Fruit fly (Drosophila melanogaster) whole organism, wandering third instar larva: Measurements from ENCODE around the gene CG43935.
A peak's percentile ranks its signal among the peaks of the same experiment; 100 is the strongest.

Experiments
- CG32264 ChIP-seq: fragments of 200-800 bp; sonication (Bioruptor generic); optimal IDR thresholded peaks from 2 replicates; lab custom pipeline; 2016; ENCODE audit warnings: missing biosample characterization, missing genetic modification characterization
- CG9705 ChIP-seq: fragments of 200-800 bp; sonication (Bioruptor generic); optimal IDR thresholded peaks from 2 replicates; lab custom pipeline; 2018; ENCODE audit warnings: missing biosample characterization, mild to moderate bottlenecking, missing genetic modification characterization
- CrebA ChIP-seq: fragments of 200-800 bp; sonication (Bioruptor generic); optimal IDR thresholded peaks from 2 replicates; lab custom pipeline; 2016; ENCODE audit warnings: missing biosample characterization, mild to moderate bottlenecking, missing genetic modification characterization, borderline replicate concordance
- Dfd ChIP-seq: fragments of >200 bp; optimal IDR thresholded peaks from 2 replicates; lab custom pipeline; 2017; ENCODE audit warnings: missing biosample characterization, missing genetic modification characterization
- Dif ChIP-seq: fragments of 200-275, 200-300 bp; sonication (Bioruptor generic); optimal IDR thresholded peaks from 2 replicates; lab custom pipeline; 2018; ENCODE audit warnings: missing biosample characterization, missing genetic modification characterization; ENCODE audit not compliant: partially characterized antibody
- GATAd ChIP-seq: sonication (Bioruptor generic); optimal IDR thresholded peaks from 2 replicates; lab custom pipeline; 2016; ENCODE audit warnings: missing biosample characterization, missing genetic modification characterization
- Hr78 ChIP-seq: fragments of >200 bp; optimal IDR thresholded peaks from 2 replicates; lab custom pipeline; 2017; ENCODE audit warnings: missing biosample characterization, missing genetic modification characterization
- Hr83 ChIP-seq: fragments of 200-300 bp; sonication (Bioruptor generic); optimal IDR thresholded peaks from 2 replicates; lab custom pipeline; 2016; ENCODE audit warnings: missing biosample characterization, mild to moderate bottlenecking, missing genetic modification characterization, moderate library complexity; ENCODE audit not compliant: poor library complexity, severe bottlenecking
- Jra ChIP-seq: sonication (Bioruptor generic); optimal IDR thresholded peaks from 2 replicates; lab custom pipeline; 2016; ENCODE audit warnings: missing biosample characterization, missing genetic modification characterization
- Mio ChIP-seq: sonication (Bioruptor generic); optimal IDR thresholded peaks from 2 replicates; lab custom pipeline; 2016; ENCODE audit warnings: missing biosample characterization, missing genetic modification characterization
- Myc ChIP-seq: fragments of >200 bp; optimal IDR thresholded peaks from 2 replicates; lab custom pipeline; 2017
- N ChIP-seq: fragments of >200 bp; optimal IDR thresholded peaks from 2 replicates; lab custom pipeline; 2018; ENCODE audit warnings: missing biosample characterization, missing external identifiers, missing genetic modification characterization
- OdsH ChIP-seq: fragments of 200-800 bp; sonication (Bioruptor generic); optimal IDR thresholded peaks from 2 replicates; lab custom pipeline; 2016; ENCODE audit warnings: missing biosample characterization, mild to moderate bottlenecking, missing genetic modification characterization
- Rel ChIP-seq, 2 experiments: fragments of 200-800 bp; sonication (Bioruptor generic) in 1 of 2; optimal IDR thresholded peaks; 2 replicates in 1 of 2; 3 replicates in 1 of 2; lab custom pipeline; 2016 to 2019; ENCODE audit warnings: mild to moderate bottlenecking in 2 of 2, missing biosample characterization in 2 of 2, missing genetic modification characterization in 2 of 2, moderate library complexity in 1 of 2
- Sp1 ChIP-seq: fragments of 200-800 bp; sonication (Bioruptor generic); optimal IDR thresholded peaks from 3 replicates; lab custom pipeline; 2019; ENCODE audit warnings: missing biosample characterization, mild to moderate bottlenecking, missing genetic modification characterization, moderate library complexity
- br ChIP-seq: fragments of 200-800 bp; sonication (Bioruptor generic); optimal IDR thresholded peaks from 2 replicates; lab custom pipeline; 2016; ENCODE audit warnings: missing biosample characterization, missing genetic modification characterization
- brk ChIP-seq: fragments of 200-800 bp; sonication (Bioruptor generic); optimal IDR thresholded peaks from 2 replicates; lab custom pipeline; 2016; ENCODE audit warnings: missing biosample characterization, mild to moderate bottlenecking, missing genetic modification characterization
- dmrt93B ChIP-seq: fragments of 200-800 bp; sonication (Bioruptor generic); optimal IDR thresholded peaks from 2 replicates; lab custom pipeline; 2018; ENCODE audit warnings: missing biosample characterization, mild to moderate bottlenecking, missing genetic modification characterization
- dsf ChIP-seq: sonication (Bioruptor generic); optimal IDR thresholded peaks from 2 replicates; lab custom pipeline; 2016; ENCODE audit warnings: missing biosample characterization, missing genetic modification characterization, borderline replicate concordance
- foxo ChIP-seq, 2 experiments: fragments of 200-800 bp; sonication (Bioruptor generic); optimal IDR thresholded peaks; 2 replicates in 1 of 2; 3 replicates in 1 of 2; lab custom pipeline; 2016 to 2017; ENCODE audit warnings: missing biosample characterization in 2 of 2, missing genetic modification characterization in 2 of 2
- fru ChIP-seq: fragments of 200-800 bp; sonication (Bioruptor generic); optimal IDR thresholded peaks from 3 replicates; lab custom pipeline; 2016; ENCODE audit warnings: missing biosample characterization, mild to moderate bottlenecking, missing genetic modification characterization
- h ChIP-seq: fragments of 200-800 bp; sonication (Bioruptor generic); optimal IDR thresholded peaks from 3 replicates; lab custom pipeline; 2016; ENCODE audit warnings: missing biosample characterization, mild to moderate bottlenecking, missing genetic modification characterization
- jim ChIP-seq: fragments of 175-275, 200-325 bp; sonication (Bioruptor generic); optimal IDR thresholded peaks from 2 replicates; lab custom pipeline; 2016; ENCODE audit warnings: missing biosample characterization, mild to moderate bottlenecking, missing genetic modification characterization
- lola ChIP-seq: fragments of >200 bp; optimal IDR thresholded peaks from 2 replicates; lab custom pipeline; 2017; ENCODE audit warnings: missing biosample characterization, missing genetic modification characterization
- pan ChIP-seq: fragments of >200 bp; optimal IDR thresholded peaks from 2 replicates; lab custom pipeline; 2017
- rgr ChIP-seq: fragments of 200-800 bp; sonication (Bioruptor generic); optimal IDR thresholded peaks from 3 replicates; lab custom pipeline; 2016; ENCODE audit warnings: missing biosample characterization, mild to moderate bottlenecking, missing genetic modification characterization
- sage ChIP-seq: fragments of 200-800 bp; sonication (Bioruptor generic); optimal IDR thresholded peaks from 2 replicates; lab custom pipeline; 2016; ENCODE audit warnings: missing biosample characterization, mild to moderate bottlenecking, missing genetic modification characterization
- sv ChIP-seq: fragments of 200-800 bp; sonication (Bioruptor generic); optimal IDR thresholded peaks from 3 replicates; lab custom pipeline; 2016; ENCODE audit warnings: missing biosample characterization, missing genetic modification characterization
- tai ChIP-seq: sonication (Bioruptor generic); optimal IDR thresholded peaks from 2 replicates; lab custom pipeline; 2016; ENCODE audit warnings: missing biosample characterization, missing genetic modification characterization
- woc ChIP-seq: sonication (Bioruptor generic); optimal IDR thresholded peaks from 2 replicates; lab custom pipeline; 2016; ENCODE audit warnings: missing biosample characterization, mild to moderate bottlenecking, missing genetic modification characterization

CG43935 gene

DNA sequence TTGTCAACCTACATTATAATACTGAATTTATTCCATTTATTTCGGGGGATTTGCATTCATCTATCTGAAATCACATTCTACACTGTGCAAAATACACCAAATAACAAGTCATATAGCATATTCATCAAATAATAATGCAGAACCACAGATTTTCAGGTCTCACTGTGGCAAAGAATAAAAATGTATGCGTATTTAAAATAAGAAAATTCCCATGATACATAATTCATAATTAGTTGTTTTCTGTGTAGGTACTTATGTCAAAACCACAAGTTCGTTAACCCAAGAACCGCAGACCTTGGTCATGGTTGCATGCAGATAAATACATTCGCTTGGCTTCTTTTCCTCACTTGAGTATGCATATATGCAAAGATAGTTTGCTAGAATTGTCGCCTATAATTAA, 27.0 kb downstream of the CG43935 start (continued):
- TF ChIP-seq Sp1 (GFP tag; lab: Kevin White, UChicago) (peak; percentile 48), fru (GFP tag; lab: Kevin White, UChicago) (peak; percentile 57), N (GFP tag; lab: Kevin White, UChicago) (no peak), CG9705 (GFP tag; lab: Kevin White, UChicago) (no peak), sv (GFP tag; lab: Kevin White, UChicago) (no peak), dmrt93B (GFP tag; lab: Kevin White, UChicago) (peak; percentile 11)
- TF ChIP-seq, all 38 proteins: peak for 16

DNA sequence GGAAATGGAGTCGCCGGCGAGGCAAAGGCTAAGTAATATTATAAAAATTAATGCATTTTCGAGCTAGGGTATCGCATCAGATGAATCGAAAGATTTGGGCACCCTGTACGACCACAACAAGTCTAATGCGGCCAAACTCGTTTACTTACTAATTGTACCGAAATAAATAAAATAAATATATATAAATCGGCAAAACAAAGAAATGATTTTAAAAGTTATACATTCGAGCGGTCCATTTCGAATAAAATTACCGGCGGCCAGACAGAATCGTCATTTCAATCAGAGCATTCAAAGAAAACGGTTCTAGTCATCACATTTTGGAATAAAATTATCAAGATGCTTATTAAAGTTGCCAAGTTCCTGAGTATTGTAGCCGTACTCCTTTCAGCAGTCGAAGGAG, 27.6 kb downstream of the CG43935 start, which contains the start of gene CG14258:
CG14258 (plus strand) TSS at position 301 of the 400 bp plus-strand sequence.
- no peak for TF ChIP-seq pan
- TF ChIP-seq GATAd (GFP tag; lab: Kevin White, UChicago) = no peak
- TF ChIP-seq N (GFP tag; lab: Kevin White, UChicago) = no peak
- no peak for TF ChIP-seq Dif (GFP tag; lab: Kevin White, UChicago)
- TF ChIP-seq sv (GFP tag; lab: Kevin White, UChicago) = no peak
- TF ChIP-seq CG32264 (GFP tag; lab: Kevin White, UChicago) = no peak
- no peak for TF ChIP-seq Hr83 (GFP tag; lab: Kevin White, UChicago)
- no peak for TF ChIP-seq CG9705 (GFP tag; lab: Kevin White, UChicago)
- no peak for TF ChIP-seq jim
- no peak for TF ChIP-seq woc (GFP tag; lab: Kevin White, UChicago)
- TF ChIP-seq foxo (GFP tag; optimal IDR thresholded peaks at IDR 0.05; lab: Kevin White, UChicago) = no peak
- no peak for TF ChIP-seq Hr78 (GFP tag; lab: Kevin White, UChicago)
- no peak for TF ChIP-seq Rel (GFP tag; optimal IDR thresholded peaks at IDR 0.05; lab: Kevin White, UChicago)
- TF ChIP-seq Rel (tag; optimal IDR thresholded peaks at IDR 0.05; lab: Kevin White, UChicago) = no peak
- no peak for TF ChIP-seq lola (GFP tag; lab: Kevin White, UChicago)
- no peak for TF ChIP-seq sage (GFP tag; lab: Kevin White, UChicago)
- no peak for TF ChIP-seq Jra (GFP tag; lab: Kevin White, UChicago)
- TF ChIP-seq CrebA (GFP tag; lab: Kevin White, UChicago) = no peak
- TF ChIP-seq tai (GFP tag; lab: Kevin White, UChicago) = no peak

DNA sequence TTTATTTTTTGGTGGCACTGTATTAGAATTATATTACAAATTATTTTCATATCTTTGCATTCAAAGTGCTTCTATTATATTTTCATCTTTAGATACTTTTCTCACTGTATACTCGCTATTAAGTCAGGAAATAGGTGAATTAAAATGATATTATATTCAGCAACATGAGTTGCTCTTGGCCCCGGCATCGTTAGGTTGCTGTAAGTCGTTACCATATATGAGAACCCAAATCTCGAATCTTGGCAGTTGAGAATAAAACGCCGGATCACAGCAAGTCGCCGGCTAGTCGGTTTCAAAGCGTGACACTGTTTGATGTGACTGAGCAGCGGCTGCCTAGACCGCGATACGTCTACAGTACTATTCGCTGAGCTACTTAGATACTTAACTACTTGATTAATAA, 29.0 kb downstream of the CG43935 start, which contains the start of gene CG14259:
CG14259 (plus strand) TSS at position 301 of the 400 bp plus-strand sequence.
- TF ChIP-seq Hr83 (GFP tag; lab: Kevin White, UChicago) = no peak
- TF ChIP-seq, all 38 proteins: peak for 0

DNA sequence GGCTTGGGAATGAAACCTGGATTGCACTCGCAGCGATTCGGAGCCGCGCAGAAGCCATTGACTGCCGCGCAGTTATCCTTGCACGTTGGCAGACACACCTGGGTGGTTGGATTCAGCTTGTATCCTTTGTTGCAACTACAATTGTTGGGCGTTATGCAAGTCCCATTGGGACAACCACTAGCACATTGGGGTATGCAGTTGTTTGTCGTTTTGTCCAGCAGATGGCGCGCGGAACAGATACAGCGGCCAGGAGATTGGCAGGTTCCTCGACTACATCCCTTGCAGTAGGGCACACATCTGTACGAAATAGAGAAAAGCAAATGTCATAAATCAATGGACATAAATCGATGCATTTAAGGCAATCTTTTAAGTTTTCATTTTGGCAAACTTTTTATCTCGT, 33.4 kb downstream of the CG43935 start:
- no peak for TF ChIP-seq brk (GFP tag; lab: Kevin White, UChicago)

DNA sequence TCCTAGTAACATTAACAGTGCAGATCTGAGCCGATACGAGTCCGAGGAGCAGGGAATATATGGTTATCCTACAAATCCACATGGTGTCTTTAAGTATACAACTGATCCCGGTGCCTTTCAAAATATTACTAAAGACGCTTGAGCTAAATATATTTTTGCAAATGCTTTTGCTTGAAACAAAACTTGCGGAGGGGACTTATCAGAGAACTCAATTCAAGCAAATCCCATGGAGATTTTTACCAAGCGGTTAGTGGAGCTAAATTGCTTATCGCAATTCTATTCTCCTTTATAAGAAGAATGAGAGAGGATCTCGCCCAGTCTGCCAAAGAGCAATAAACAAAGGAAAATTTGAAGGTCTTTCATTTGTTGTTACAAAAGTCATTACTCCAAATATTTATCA, 34.3 kb downstream of the CG43935 start, which contains the start of gene eater:
eater (minus strand) TSS at position 101 of the 400 bp plus-strand sequence.
- no peak for TF ChIP-seq h (GFP tag; lab: Kevin White, UChicago)
- no peak for TF ChIP-seq Mio (GFP tag; lab: Kevin White, UChicago)
- no peak for TF ChIP-seq Dfd
- TF ChIP-seq GATAd (GFP tag; lab: Kevin White, UChicago) = no peak
- no peak for TF ChIP-seq br (GFP tag; lab: Kevin White, UChicago)

DNA sequence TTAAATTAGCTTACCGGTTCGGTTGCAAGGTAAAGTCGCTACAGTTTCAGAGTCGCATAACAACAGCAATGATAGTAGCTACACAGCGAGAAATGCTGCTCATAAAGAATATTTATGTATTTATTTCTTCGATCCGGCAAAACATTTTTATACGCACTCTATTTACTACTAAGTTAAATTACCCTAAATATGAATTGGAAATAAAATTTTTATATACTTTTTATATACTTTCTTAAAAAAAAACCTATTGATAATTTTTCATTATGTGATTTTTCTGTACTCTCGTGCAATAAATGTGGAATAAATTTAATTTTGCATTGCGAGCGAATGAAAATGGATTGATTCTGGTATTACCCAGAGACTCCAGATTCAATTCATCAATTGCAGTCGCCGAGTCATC, 35.7 kb downstream of the CG43935 start, which contains the start of gene Jhbp11:
Jhbp11 (plus strand) TSS at position 301 of the 400 bp plus-strand sequence.
- TF ChIP-seq OdsH (GFP tag; lab: Kevin White, UChicago) (no peak), rgr (GFP tag; lab: Kevin White, UChicago) (no peak), h (GFP tag; lab: Kevin White, UChicago) (no peak), dsf (GFP tag; lab: Kevin White, UChicago) (no peak), pan (no peak), CrebA (GFP tag; lab: Kevin White, UChicago) (no peak), N (GFP tag; lab: Kevin White, UChicago) (no peak), dmrt93B (GFP tag; lab: Kevin White, UChicago) (no peak), Myc (lab: Kevin White, UChicago) (no peak), Dif (GFP tag; lab: Kevin White, UChicago) (no peak), CG32264 (GFP tag; lab: Kevin White, UChicago) (no peak)
